Worm (Caenorhabditis elegans): ENCODE measurements around the gene aqp-2.
A peak's percentile ranks its signal among the peaks of the same experiment; 100 is the strongest.

Gene aqp-2

DNA sequence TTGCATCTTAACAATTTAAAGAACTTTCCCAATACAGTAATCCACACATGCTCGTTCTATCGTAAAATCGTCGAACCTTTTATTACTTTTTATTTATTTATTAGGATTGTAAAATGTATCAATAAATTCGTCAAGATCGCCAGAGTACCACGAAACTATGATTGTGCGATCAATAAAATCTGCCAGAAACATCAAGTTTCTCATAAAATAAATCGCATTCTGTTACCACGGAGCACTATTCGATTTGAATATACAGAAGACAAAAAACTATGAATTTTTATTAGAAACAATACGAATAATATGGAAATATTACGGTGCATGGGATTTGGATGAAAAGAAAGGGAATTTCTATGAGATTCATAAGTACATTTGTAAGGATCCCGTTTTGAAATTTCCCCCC is 5.0 kb upstream of the aqp-2 start, which contains the start of gene C01G6.2:
TSS of gene C01G6.2 (plus strand) at position 301 of the 400 bp plus-strand sequence.
- TF ChIP-seq blmp-1 (tag; optimal IDR thresholded peaks at IDR 0.05), result no peak

DNA sequence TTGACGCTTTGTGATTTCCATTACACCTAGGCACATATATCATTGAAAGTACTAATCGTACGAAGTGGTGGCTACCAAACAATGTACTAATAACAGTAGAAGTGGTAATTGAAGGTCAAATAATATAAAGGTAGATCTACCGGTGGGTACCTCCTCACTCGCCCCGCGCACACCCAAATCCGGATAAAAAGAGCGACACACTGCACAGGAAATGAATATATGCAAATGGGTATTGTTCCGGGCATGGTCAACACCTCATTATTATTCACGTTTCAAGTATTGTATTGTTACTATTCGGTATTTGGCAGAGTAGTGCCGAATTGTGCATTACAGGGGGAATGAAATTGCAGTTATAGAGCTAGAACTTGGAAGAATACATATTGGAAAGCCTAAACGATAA is 4.5 kb upstream of the aqp-2 start:
- TF ChIP-seq nhr-2 (tag; optimal IDR thresholded peaks at IDR 0.05), result peak; percentile 33
- no peak for TF ChIP-seq ceh-43 (GFP tag; optimal IDR thresholded peaks at IDR 0.05)
- TF ChIP-seq mls-2 (tag; optimal IDR thresholded peaks at IDR 0.05), result peak; percentile 23
- TF ChIP-seq unc-39 (tag; optimal IDR thresholded peaks at IDR 0.05), result no peak
- TF ChIP-seq ham-2 (GFP tag; optimal IDR thresholded peaks at IDR 0.05), result peak; percentile 56

DNA sequence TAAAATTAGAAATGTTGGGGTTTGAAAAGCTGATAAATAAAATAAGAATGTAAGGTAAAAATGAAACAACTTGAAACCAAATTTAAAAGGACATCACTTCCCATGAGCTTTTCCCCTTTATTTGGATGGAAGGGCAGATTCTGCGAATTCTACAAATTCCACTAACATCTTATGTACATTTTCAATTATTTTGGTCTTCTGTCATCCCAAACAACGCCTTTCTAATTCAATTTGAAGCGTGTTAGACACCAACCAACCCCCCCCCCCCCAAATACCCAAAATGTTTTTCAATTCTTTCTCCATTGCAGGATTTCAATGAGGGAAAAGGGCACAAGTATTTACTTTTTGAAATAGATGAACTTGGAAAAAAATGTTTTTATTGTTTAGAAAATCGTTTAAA is 3.9 kb upstream of the aqp-2 start:
- peak; percentile 81 for TF ChIP-seq ces-1 (GFP tag; optimal IDR thresholded peaks at IDR 0.05)
- no peak for TF ChIP-seq elt-3 (tag; optimal IDR thresholded peaks at IDR 0.05)
- TF ChIP-seq cnd-1 (tag; optimal IDR thresholded peaks at IDR 0.05), result no peak

DNA sequence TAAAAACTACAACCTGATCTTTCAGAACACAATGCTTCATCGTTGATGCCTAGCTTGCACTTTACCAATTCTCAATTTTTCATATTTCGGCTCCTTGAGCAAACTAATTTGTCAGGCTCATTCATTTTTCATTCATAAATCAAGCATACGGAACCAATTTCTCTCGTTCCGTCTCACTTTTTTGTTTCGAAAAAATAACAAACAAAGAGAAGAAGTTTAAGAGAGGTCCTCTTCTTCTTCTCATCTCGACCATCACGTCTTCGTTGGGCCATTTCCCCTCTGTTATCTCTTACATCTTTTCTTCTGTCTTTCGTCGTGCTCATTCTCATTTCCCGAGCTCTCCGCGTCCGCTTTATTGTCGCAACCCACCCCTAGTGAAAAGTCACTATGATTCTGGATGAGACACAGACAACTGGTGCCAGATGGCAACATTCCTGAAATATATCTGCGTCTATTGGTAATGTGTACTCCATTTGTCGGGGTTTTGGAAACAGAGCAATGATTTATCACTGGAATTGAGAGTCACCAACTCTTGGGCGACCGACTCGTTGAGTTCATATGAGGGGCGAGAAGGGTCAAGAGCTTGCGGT is 3.0 kb upstream of the aqp-2 start:
- TF ChIP-seq nhr-2 (tag; optimal IDR thresholded peaks at IDR 0.05) (no peak), drap-1 (GFP tag; optimal IDR thresholded peaks at IDR 0.05) (no peak), mab-5 (tag; optimal IDR thresholded peaks at IDR 0.05) (peak; percentile 90), elt-3 (tag; optimal IDR thresholded peaks at IDR 0.05) (no peak), mep-1 (tag; optimal IDR thresholded peaks at IDR 0.05) (no peak), blmp-1 (tag; optimal IDR thresholded peaks at IDR 0.05) (no peak), nhr-237 (tag; optimal IDR thresholded peaks at IDR 0.05) (no peak), ces-1 (GFP tag; optimal IDR thresholded peaks at IDR 0.05) (peak; percentile 16), sem-2 (GFP tag; optimal IDR thresholded peaks at IDR 0.05) (no peak), ham-2 (GFP tag; optimal IDR thresholded peaks at IDR 0.05) (no peak), cnd-1 (tag; optimal IDR thresholded peaks at IDR 0.05) (peak; percentile 39), zip-8 (tag; optimal IDR thresholded peaks at IDR 0.05) (no peak), nhr-76 (tag; optimal IDR thresholded peaks at IDR 0.05) (no peak), ceh-39 (tag; optimal IDR thresholded peaks at IDR 0.05) (no peak), flh-1 (GFP tag; optimal IDR thresholded peaks at IDR 0.05) (no peak), ceh-83 (GFP tag; optimal IDR thresholded peaks at IDR 0.05) (no peak), lin-32 (GFP tag; optimal IDR thresholded peaks at IDR 0.05) (peak; percentile 70), mls-2 (tag; optimal IDR thresholded peaks at IDR 0.05) (no peak), unc-120 (tag; optimal IDR thresholded peaks at IDR 0.05; ENCODE audit: poor library complexity, severe bottlenecking) (peak; percentile 66), bed-3 (GFP tag; optimal IDR thresholded peaks at IDR 0.05) (no peak), hlh-1 (tag; optimal IDR thresholded peaks at IDR 0.05) (peak; percentile 79), snpc-4 (tag; optimal IDR thresholded peaks at IDR 0.05) (no peak), M03D4.4 (tag; optimal IDR thresholded peaks at IDR 0.05) (no peak), pha-4 (tag; optimal IDR thresholded peaks at IDR 0.05) (no peak), ztf-11 (tag; optimal IDR thresholded peaks at IDR 0.05) (no peak), unc-62 (GFP tag; optimal IDR thresholded peaks at IDR 0.05) (peak; percentile 86), lin-13 (tag; optimal IDR thresholded peaks at IDR 0.05) (no peak)

DNA sequence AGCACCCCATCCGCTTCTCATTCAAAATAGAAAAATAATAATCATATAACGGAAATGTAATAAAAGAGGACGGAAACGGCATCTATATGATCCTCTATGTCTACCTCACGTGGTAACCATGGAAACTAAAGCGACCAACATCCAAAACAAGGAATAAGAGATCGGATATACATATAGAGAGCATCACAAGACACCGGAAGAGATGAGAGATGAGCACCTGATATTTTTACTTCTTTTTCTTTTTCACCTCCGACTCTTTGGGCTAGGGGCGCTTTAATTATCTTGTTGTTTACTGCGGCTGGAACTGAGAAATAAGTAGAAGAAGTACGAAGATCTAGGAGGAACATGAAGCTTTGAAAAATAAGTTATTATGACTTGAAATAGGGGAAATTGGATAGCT is 2.0 kb upstream of the aqp-2 start:
- TF ChIP-seq ceh-39 (tag; optimal IDR thresholded peaks at IDR 0.05) (no peak), nhr-12 (tag; optimal IDR thresholded peaks at IDR 0.05) (no peak), lsy-2 (tag; optimal IDR thresholded peaks at IDR 0.05) (no peak), mls-2 (tag; optimal IDR thresholded peaks at IDR 0.05) (no peak), ces-1 (GFP tag; optimal IDR thresholded peaks at IDR 0.05) (peak; percentile 6), tbx-8 (GFP tag; optimal IDR thresholded peaks at IDR 0.05) (no peak), mab-5 (tag; optimal IDR thresholded peaks at IDR 0.05) (no peak), ceh-83 (GFP tag; optimal IDR thresholded peaks at IDR 0.05) (no peak), lin-32 (GFP tag; optimal IDR thresholded peaks at IDR 0.05) (no peak), nhr-237 (tag; optimal IDR thresholded peaks at IDR 0.05) (no peak), unc-120 (tag; optimal IDR thresholded peaks at IDR 0.05; ENCODE audit: poor library complexity, severe bottlenecking) (peak; percentile 24), M03D4.4 (tag; optimal IDR thresholded peaks at IDR 0.05) (no peak)

Data from whole organism, mixed stage, embryonic.